Worm (Caenorhabditis elegans): ENCODE data around the gene gsnl-1.

Gene gsnl-1

ce11 chrV:9546860-9547269, 50.0 kb downstream of the gsnl-1 start, which contains the start of gene his-37 (continued):
- TF ChIP-seq attf-6 (GFP tag; IDR thresholded peaks at IDR 0.05): no peak
- TF ChIP-seq nhr-120 (GFP tag; IDR thresholded peaks at IDR 0.05): 0 out of 2 replicates have a peak, but pooled peaks have one; percentile 57
- TF ChIP-seq nfyb-1 (GFP tag; IDR thresholded peaks at IDR 0.05): peak; percentile 97
- peak; percentile 90 for TF ChIP-seq lir-1 (GFP tag; conservative IDR thresholded peaks at IDR 0.05)
- TF ChIP-seq ztf-6 (GFP tag; IDR thresholded peaks at IDR 0.05): peak; percentile 93
- TF ChIP-seq Y67H2A.10 (GFP tag; conservative IDR thresholded peaks at IDR 0.05): peak; percentile 52; the same call in 1 of the 2 replicates
- 0 out of 2 replicates have a peak, but pooled peaks have one; percentile 13 for TF ChIP-seq D2030.7 (GFP tag; IDR thresholded peaks at IDR 0.05)
- no peak for TF ChIP-seq unc-130 (GFP tag; optimal IDR thresholded peaks at IDR 0.05)
- no peak for TF ChIP-seq B0019.2 (GFP tag; conservative IDR thresholded peaks at IDR 0.05)
- no peak for TF ChIP-seq bed-2 (GFP tag; IDR thresholded peaks at IDR 0.05)
- TF ChIP-seq ztf-26 (tag; optimal IDR thresholded peaks at IDR 0.05): peak; percentile 98
- peak; percentile 69 for TF ChIP-seq hmg-1.2 (GFP tag; IDR thresholded peaks at IDR 0.05)
- peak; percentile 71; the same call in 1 of the 2 replicates for TF ChIP-seq hmg-20 (GFP tag; IDR thresholded peaks at IDR 0.05)
- no peak for TF ChIP-seq sdz-38 (tag; optimal IDR thresholded peaks at IDR 0.05)
- peak; percentile 43 for TF ChIP-seq snpc-4 (GFP tag; optimal IDR thresholded peaks at IDR 0.05)
- peak; percentile 77 to 89 (median 84) for TF ChIP-seq snpc-4 (tag; optimal IDR thresholded peaks at IDR 0.05)
- peak; percentile 98 for TF ChIP-seq ets-4 (GFP tag; optimal IDR thresholded peaks at IDR 0.05)
- TF ChIP-seq K11D2.4 (GFP tag; IDR thresholded peaks at IDR 0.05): peak; percentile 98
- peak; percentile 94 for TF ChIP-seq ztf-22 (GFP tag; optimal IDR thresholded peaks at IDR 0.05)
- no peak for TF ChIP-seq zim-3 (tag; optimal IDR thresholded peaks at IDR 0.05)
- no peak for TF ChIP-seq F55B11.4 (tag; optimal IDR thresholded peaks at IDR 0.05; ENCODE audit: borderline replicate concordance, insufficient read depth)
- TF ChIP-seq Y79H2A.3 (GFP tag; conservative IDR thresholded peaks at IDR 0.05): no peak
- no peak for TF ChIP-seq hlh-12 (tag; optimal IDR thresholded peaks at IDR 0.05)
- no peak for TF ChIP-seq ceh-91 (GFP tag; IDR thresholded peaks at IDR 0.05)
- peak; percentile 96 for TF ChIP-seq egl-44 (GFP tag; IDR thresholded peaks at IDR 0.05)
- TF ChIP-seq F23B12.7 (tag; optimal IDR thresholded peaks at IDR 0.05; ENCODE audit: insufficient read depth): peak; percentile 94
- TF ChIP-seq aptf-2 (GFP tag; conservative IDR thresholded peaks at IDR 0.05): no peak
- TF ChIP-seq xnd-1 (tag; optimal IDR thresholded peaks at IDR 0.05): no peak
- peak; percentile 29 for TF ChIP-seq B0261.1 (tag; optimal IDR thresholded peaks at IDR 0.05)
- TF ChIP-seq snpc-3.4 (tag; optimal IDR thresholded peaks at IDR 0.05): peak; percentile 21
- peak; percentile 88 for TF ChIP-seq unc-62 (GFP tag; optimal IDR thresholded peaks at IDR 0.05)
- TF ChIP-seq ztf-18 (tag; optimal IDR thresholded peaks at IDR 0.05): peak; percentile 91
- peak; percentile 100 for TF ChIP-seq K12H6.12 (tag; optimal IDR thresholded peaks at IDR 0.05)
- peak; percentile 96 for TF ChIP-seq zfh-2 (GFP tag; conservative IDR thresholded peaks at IDR 0.05)
- TF ChIP-seq gei-17 (GFP tag; optimal IDR thresholded peaks at IDR 0.05): peak; percentile 85
- no peak for TF ChIP-seq F49E8.2 (tag; optimal IDR thresholded peaks at IDR 0.05; ENCODE audit: insufficient read depth)
- no peak for TF ChIP-seq snpc-1.1 (tag; optimal IDR thresholded peaks at IDR 0.05; ENCODE audit: insufficient read depth)
- TF ChIP-seq hsf-1 (GFP tag; IDR thresholded peaks at IDR 0.05): no peak
- TF ChIP-seq F10E7.11 (tag; optimal IDR thresholded peaks at IDR 0.05): no peak
- TF ChIP-seq atf-7 (tag; optimal IDR thresholded peaks at IDR 0.05): peak; percentile 97
- peak; percentile 96 for TF ChIP-seq pha-4 (tag; optimal IDR thresholded peaks at IDR 0.05)
- peak; percentile 88; the same call in 1 of the 2 replicates for TF ChIP-seq cebp-2 (GFP tag; IDR thresholded peaks at IDR 0.05)
- peak; percentile 50 for TF ChIP-seq dpl-1 (GFP tag; optimal IDR thresholded peaks at IDR 0.05)
- TF ChIP-seq egrh-3 (GFP tag; IDR thresholded peaks at IDR 0.05): peak; percentile 40
- 0 out of 2 replicates have a peak, but pooled peaks have one; percentile 55 for TF ChIP-seq sea-2 (GFP tag; IDR thresholded peaks at IDR 0.05)
- peak; percentile 93 for TF ChIP-seq mcd-1 (GFP tag; IDR thresholded peaks at IDR 0.05)
- TF ChIP-seq snpc-1.3 (tag; optimal IDR thresholded peaks at IDR 0.05; ENCODE audit: insufficient read depth): peak; percentile 26
- TF ChIP-seq lin-35 (GFP tag; optimal IDR thresholded peaks at IDR 0.05): peak in 2 of 3 experiments; percentile 71 to 95

Data from whole organism, young adult.